Worm (Caenorhabditis elegans): ENCODE results near the gene C32A9.1.

Gene C32A9.1

ce11 chrX:10228094-10228746, 31.7 kb downstream of the C32A9.1 start, which contains the start of gene C14H10.3:
TSS of gene C14H10.3 (minus strand) at chrX:10228137.
- peak; percentile 16 for TF ChIP-seq ham-2 (GFP tag; optimal IDR thresholded peaks at IDR 0.05)
- no peak for TF ChIP-seq unc-62 (GFP tag; optimal IDR thresholded peaks at IDR 0.05)
- no peak for TF ChIP-seq M03D4.4 (tag; optimal IDR thresholded peaks at IDR 0.05)
- peak; percentile 62 for TF ChIP-seq elt-1 (tag; optimal IDR thresholded peaks at IDR 0.05; ENCODE audit: borderline replicate concordance, insufficient read depth)

- TF ChIP-seq unc-120 (tag; optimal IDR thresholded peaks at IDR 0.05; ENCODE audit: poor library complexity, severe bottlenecking), result no peak
- TF ChIP-seq nhr-12 (tag; optimal IDR thresholded peaks at IDR 0.05), result no peak
- TF ChIP-seq flh-1 (GFP tag; optimal IDR thresholded peaks at IDR 0.05), result no peak
- peak; percentile 50 for TF ChIP-seq elt-1 (tag; optimal IDR thresholded peaks at IDR 0.05; ENCODE audit: borderline replicate concordance, insufficient read depth)
- TF ChIP-seq nhr-76 (tag; optimal IDR thresholded peaks at IDR 0.05), result no peak
- no peak for TF ChIP-seq ham-2 (GFP tag; optimal IDR thresholded peaks at IDR 0.05)
- TF ChIP-seq unc-62 (GFP tag; optimal IDR thresholded peaks at IDR 0.05), result no peak
These were observed 32.7 kb downstream of the C32A9.1 start for ce11 chrX:10227217-10227616.

ce11 chrX:10225845-10226244, 34.1 kb downstream of the C32A9.1 start:
- TF ChIP-seq mls-2 (tag; optimal IDR thresholded peaks at IDR 0.05), result no peak
- TF ChIP-seq unc-39 (tag; optimal IDR thresholded peaks at IDR 0.05), result no peak
- TF ChIP-seq nhr-12 (tag; optimal IDR thresholded peaks at IDR 0.05), result no peak
- no peak for TF ChIP-seq cnd-1 (tag; optimal IDR thresholded peaks at IDR 0.05)
- no peak for TF ChIP-seq lin-13 (tag; optimal IDR thresholded peaks at IDR 0.05)
- no peak for TF ChIP-seq unc-62 (GFP tag; optimal IDR thresholded peaks at IDR 0.05)
- TF ChIP-seq mep-1 (tag; optimal IDR thresholded peaks at IDR 0.05), result no peak
- TF ChIP-seq ceh-39 (tag; optimal IDR thresholded peaks at IDR 0.05), result no peak
- no peak for TF ChIP-seq nhr-28 (tag; optimal IDR thresholded peaks at IDR 0.05)
- TF ChIP-seq flh-1 (GFP tag; optimal IDR thresholded peaks at IDR 0.05), result no peak
- no peak for TF ChIP-seq ceh-43 (GFP tag; optimal IDR thresholded peaks at IDR 0.05)
- TF ChIP-seq mab-5 (tag; optimal IDR thresholded peaks at IDR 0.05), result no peak
- no peak for TF ChIP-seq lsy-2 (tag; optimal IDR thresholded peaks at IDR 0.05)

- TF ChIP-seq ceh-39 (tag; optimal IDR thresholded peaks at IDR 0.05) (no peak), pha-4 (tag; optimal IDR thresholded peaks at IDR 0.05) (no peak), ham-2 (GFP tag; optimal IDR thresholded peaks at IDR 0.05) (no peak), ceh-43 (GFP tag; optimal IDR thresholded peaks at IDR 0.05) (no peak), lin-13 (tag; optimal IDR thresholded peaks at IDR 0.05) (no peak), lsy-2 (tag; optimal IDR thresholded peaks at IDR 0.05) (no peak), mls-2 (tag; optimal IDR thresholded peaks at IDR 0.05) (no peak), nhr-237 (tag; optimal IDR thresholded peaks at IDR 0.05) (no peak), bed-3 (GFP tag; optimal IDR thresholded peaks at IDR 0.05) (no peak), mab-5 (tag; optimal IDR thresholded peaks at IDR 0.05) (no peak), unc-120 (tag; optimal IDR thresholded peaks at IDR 0.05; ENCODE audit: poor library complexity, severe bottlenecking) (no peak), unc-62 (GFP tag; optimal IDR thresholded peaks at IDR 0.05) (no peak), cnd-1 (tag; optimal IDR thresholded peaks at IDR 0.05) (no peak), snpc-4 (tag; optimal IDR thresholded peaks at IDR 0.05) (no peak)
These were observed 40.7 kb downstream of the C32A9.1 start for ce11 chrX:10219184-10219705.

- TF ChIP-seq drap-1 (GFP tag; optimal IDR thresholded peaks at IDR 0.05) (no peak), nhr-237 (tag; optimal IDR thresholded peaks at IDR 0.05) (no peak), ceh-43 (GFP tag; optimal IDR thresholded peaks at IDR 0.05) (no peak)
These were observed 41.2 kb downstream of the C32A9.1 start, which contains the start of gene F44A6.5 for ce11 chrX:10218779-10219178. TSS of gene F44A6.5 (minus strand) at chrX:10218929.

- TF ChIP-seq zip-8 (tag; optimal IDR thresholded peaks at IDR 0.05), result peak; percentile 30
- TF ChIP-seq ces-1 (GFP tag; optimal IDR thresholded peaks at IDR 0.05), result no peak
These were observed 43.1 kb downstream of the C32A9.1 start for ce11 chrX:10216857-10217256.

- TF ChIP-seq nhr-237 (tag; optimal IDR thresholded peaks at IDR 0.05), result no peak
- no peak for TF ChIP-seq sem-2 (GFP tag; optimal IDR thresholded peaks at IDR 0.05)
- TF ChIP-seq sptf-1 (tag; optimal IDR thresholded peaks at IDR 0.05), result no peak
- TF ChIP-seq flh-1 (GFP tag; optimal IDR thresholded peaks at IDR 0.05), result no peak
These were observed 43.6 kb downstream of the C32A9.1 start for ce11 chrX:10216344-10216743.
